Fruit fly (Drosophila melanogaster) whole organism, embryonic: ENCODE measurements around the gene twe.
A peak's percentile ranks its signal among the peaks of the same experiment; 100 is the strongest.

ENCODE experiments used
- CG10147 ChIP-seq: fragments of 200-800 bp; sonication (Bioruptor generic); optimal IDR thresholded peaks from 2 replicates; lab custom pipeline; 2019; ENCODE audit warnings: missing biosample characterization, mild to moderate bottlenecking, missing genetic modification characterization, moderate library complexity
- CG1024 ChIP-seq: fragments of 200-800 bp; sonication (Bioruptor generic); IDR thresholded peaks from 2 replicates; pipeline ENCODE4 v1.3.6; 2022; ENCODE audit warnings: missing biosample characterization, missing genetic modification characterization
- CG10267 ChIP-seq: fragments of 200-800 bp; sonication (Bioruptor generic); optimal IDR thresholded peaks from 2 replicates; lab custom pipeline; 2018; ENCODE audit warnings: missing biosample characterization, mild to moderate bottlenecking, missing genetic modification characterization, moderate library complexity
- CG10959 ChIP-seq: fragments of 200-800 bp; sonication (Bioruptor generic); IDR thresholded peaks from 2 replicates; pipeline ENCODE4 v1.3.6; 2022; ENCODE audit warnings: missing biosample characterization, missing genetic modification characterization
- CG11398 ChIP-seq: fragments of 200-800 bp; sonication (Bioruptor generic); optimal IDR thresholded peaks from 2 replicates; lab custom pipeline; 2016; ENCODE audit warnings: missing biosample characterization, missing genetic modification characterization
- CG12744 ChIP-seq: fragments of 200-800 bp; sonication (Bioruptor generic); optimal IDR thresholded peaks from 2 replicates; lab custom pipeline; 2016; ENCODE audit warnings: missing biosample characterization, missing genetic modification characterization
- CG16813 ChIP-seq: fragments of 200-800 bp; sonication (Bioruptor generic); IDR thresholded peaks from 3 replicates; pipeline ENCODE4 v1.3.6; 2022; ENCODE audit warnings: missing biosample characterization, missing genetic modification characterization; ENCODE audit not compliant: partially characterized antibody
- CG2120 ChIP-seq: fragments of 200-800 bp; sonication (Bioruptor generic); optimal IDR thresholded peaks from 3 replicates; lab custom pipeline; 2016; ENCODE audit warnings: missing biosample characterization, missing genetic modification characterization
- CG2129 ChIP-seq: fragments of 200-800 bp; sonication (Bioruptor generic); IDR thresholded peaks from 2 replicates; pipeline ENCODE4 v1.3.6; 2022; ENCODE audit warnings: missing biosample characterization, missing genetic modification characterization; ENCODE audit not compliant: partially characterized antibody
- CG33557 ChIP-seq: fragments of 200-800 bp; sonication (Bioruptor generic); optimal IDR thresholded peaks from 2 replicates; lab custom pipeline; 2019; ENCODE audit warnings: missing biosample characterization, mild to moderate bottlenecking, missing genetic modification characterization, moderate library complexity
- CG3838 ChIP-seq: fragments of 200-800 bp; sonication (Bioruptor generic); optimal IDR thresholded peaks from 3 replicates; lab custom pipeline; 2016; ENCODE audit warnings: missing biosample characterization, missing genetic modification characterization
- CG4328 ChIP-seq: fragments of 200-800 bp; sonication (Bioruptor generic); optimal IDR thresholded peaks from 3 replicates; lab custom pipeline; 2017; ENCODE audit warnings: missing biosample characterization, missing genetic modification reagents, missing genetic modification characterization
- CG4360 ChIP-seq: fragments of 200-800 bp; sonication (Bioruptor generic); IDR thresholded peaks from 2 replicates; pipeline ENCODE4 v1.3.6; 2022; ENCODE audit warnings: missing biosample characterization, missing genetic modification characterization
- CG4404 ChIP-seq: fragments of 200-800 bp; sonication (Bioruptor generic); IDR thresholded peaks from 2 replicates; pipeline ENCODE4 v1.3.6; 2022; ENCODE audit warnings: missing biosample characterization, missing genetic modification characterization
- CG4617 ChIP-seq: fragments of 200-800 bp; sonication (Bioruptor generic); optimal IDR thresholded peaks from 3 replicates; lab custom pipeline; 2016; ENCODE audit warnings: missing biosample characterization, missing genetic modification characterization, borderline replicate concordance
- CG6272 ChIP-seq: fragments of 200-800 bp; sonication (Bioruptor generic); IDR thresholded peaks from 2 replicates; pipeline ENCODE4 v1.3.6; 2022; ENCODE audit warnings: missing biosample characterization, missing genetic modification characterization
- Camta ChIP-seq: fragments of 200-800 bp; sonication (Bioruptor generic); optimal IDR thresholded peaks from 2 replicates; lab custom pipeline; 2016; ENCODE audit warnings: missing biosample characterization, missing genetic modification characterization
- Deaf1 ChIP-seq: fragments of 200-800 bp; optimal IDR thresholded peaks from 3 replicates; lab custom pipeline; 2019; ENCODE audit warnings: missing biosample characterization, mild to moderate bottlenecking, missing genetic modification characterization, moderate library complexity
- Dfd ChIP-seq, 2 experiments: fragments of >200 bp; optimal IDR thresholded peaks; 2 replicates each; lab custom pipeline; 2017; ENCODE audit warnings: missing biosample characterization in 2 of 2, missing genetic modification characterization in 2 of 2
- Eip74EF ChIP-seq, 2 experiments: fragments of 200-800 bp in 1 of 2; fragments of >200 bp in 1 of 2; sonication (Bioruptor generic) in 1 of 2; optimal IDR thresholded peaks; 2 replicates each; lab custom pipeline; 2017 to 2019; ENCODE audit warnings: missing biosample characterization in 2 of 2, missing genetic modification characterization in 2 of 2, mild to moderate bottlenecking in 1 of 2, moderate library complexity in 1 of 2
- Gug ChIP-seq: fragments of 200-800 bp; sonication (Bioruptor generic); IDR thresholded peaks from 4 replicates; pipeline ENCODE4 v1.3.6; 2022; ENCODE audit warnings: missing biosample characterization, missing genetic modification characterization
- HmgZ ChIP-seq: fragments of 200-800 bp; sonication (Bioruptor generic); optimal IDR thresholded peaks from 2 replicates; lab custom pipeline; 2018; ENCODE audit warnings: missing biosample characterization, mild to moderate bottlenecking, missing genetic modification characterization
- Max ChIP-seq: fragments of 200-800 bp; sonication (Bioruptor generic); optimal IDR thresholded peaks from 2 replicates; lab custom pipeline; 2016; ENCODE audit warnings: missing biosample characterization, mild to moderate bottlenecking, missing genetic modification characterization
- NC2β ChIP-seq: fragments of 200-800 bp; sonication (Bioruptor generic); optimal IDR thresholded peaks from 2 replicates; lab custom pipeline; 2016; ENCODE audit warnings: missing biosample characterization, missing genetic modification characterization
- Sin3A ChIP-seq: fragments of >200 bp; optimal IDR thresholded peaks from 2 replicates; lab custom pipeline; 2018
- Sox102F ChIP-seq: fragments of 200-800 bp; sonication (Bioruptor generic); optimal IDR thresholded peaks from 2 replicates; lab custom pipeline; 2018; ENCODE audit warnings: missing biosample characterization, mild to moderate bottlenecking, missing genetic modification characterization, moderate library complexity
- Sry-δ ChIP-seq: fragments of 200-800 bp; sonication (Bioruptor generic); optimal IDR thresholded peaks from 2 replicates; lab custom pipeline; 2016; ENCODE audit warnings: missing biosample characterization, missing genetic modification characterization
- Ssrp ChIP-seq: fragments of 200-800 bp; sonication (Bioruptor generic); optimal IDR thresholded peaks from 2 replicates; lab custom pipeline; 2018; ENCODE audit warnings: missing biosample characterization, mild to moderate bottlenecking, missing genetic modification characterization, moderate library complexity
- Trl ChIP-seq, 3 experiments: fragments of >200 bp in 2 of 3; fragments of 200-800 bp in 1 of 3; sonication (Bioruptor generic) in 1 of 3; optimal IDR thresholded peaks; 2 replicates in 1 of 3; 3 replicates in 2 of 3; lab custom pipeline; 2016 to 2017; ENCODE audit warnings: missing biosample characterization in 1 of 3, missing genetic modification characterization in 1 of 3
- abd-A ChIP-seq: fragments of 200-800 bp; sonication (Bioruptor generic); optimal IDR thresholded peaks from 3 replicates; lab custom pipeline; 2019; ENCODE audit warnings: missing biosample characterization, mild to moderate bottlenecking, missing genetic modification characterization, moderate library complexity
- al ChIP-seq: fragments of 200-800 bp; sonication (Bioruptor generic); IDR thresholded peaks from 2 replicates; pipeline ENCODE4 v1.3.6; 2022; ENCODE audit warnings: missing biosample characterization, missing genetic modification characterization
- bowl ChIP-seq: fragments of 200-800 bp; sonication (Bioruptor generic); IDR thresholded peaks from 2 replicates; pipeline ENCODE4 v1.3.6; 2022; ENCODE audit warnings: missing biosample characterization, missing genetic modification characterization
- btn ChIP-seq: fragments of 200-800 bp; sonication (Bioruptor generic); optimal IDR thresholded peaks from 2 replicates; lab custom pipeline; 2016; ENCODE audit warnings: missing biosample characterization, missing genetic modification characterization
- danr ChIP-seq: fragments of 200-800 bp; sonication (Bioruptor generic); IDR thresholded peaks from 2 replicates; pipeline ENCODE4 v1.3.6; 2022; ENCODE audit warnings: missing biosample characterization, missing genetic modification characterization
- ftz-f1 ChIP-seq: fragments of 200-800 bp; sonication (Bioruptor generic); optimal IDR thresholded peaks from 2 replicates; lab custom pipeline; 2016; ENCODE audit warnings: missing biosample characterization, missing genetic modification characterization
- kay ChIP-seq: fragments of 200-800 bp; sonication (Bioruptor generic); optimal IDR thresholded peaks from 2 replicates; lab custom pipeline; 2016; ENCODE audit warnings: missing biosample characterization, missing genetic modification characterization
- mirr ChIP-seq: fragments of 200-800 bp; sonication (Bioruptor generic); optimal IDR thresholded peaks from 3 replicates; lab custom pipeline; 2018; ENCODE audit warnings: missing biosample characterization, mild to moderate bottlenecking, missing genetic modification characterization
- pan ChIP-seq, 4 experiments: fragments of >200 bp in 3 of 4; fragments of 200-800 bp in 1 of 4; sonication (Bioruptor generic) in 1 of 4; optimal IDR thresholded peaks in 3 of 4; IDR thresholded peaks in 1 of 4; 2 replicates each; pipeline versions ENCODE4 v1.3.6 to Lab custom; 2017 to 2022; ENCODE audit warnings: missing biosample characterization in 2 of 4, missing genetic modification characterization in 2 of 4, mixed read lengths in 1 of 4
- ranshi ChIP-seq: fragments of 200-800 bp; sonication (Bioruptor generic); IDR thresholded peaks from 2 replicates; pipeline ENCODE4 v1.3.6; 2022; ENCODE audit warnings: missing biosample characterization, missing genetic modification characterization
- row ChIP-seq: fragments of 200-800 bp; sonication (Bioruptor generic); IDR thresholded peaks from 3 replicates; pipeline ENCODE4 v1.3.6; 2022; ENCODE audit warnings: missing biosample characterization, missing genetic modification characterization
- sd ChIP-seq: fragments of 200-800 bp; sonication (Bioruptor generic); optimal IDR thresholded peaks from 3 replicates; lab custom pipeline; 2018; ENCODE audit warnings: missing biosample characterization, mild to moderate bottlenecking, missing genetic modification characterization, moderate library complexity
- sens ChIP-seq: fragments of 200-800 bp; sonication (Bioruptor generic); peaks from one replicate; lab custom pipeline; 2016; ENCODE audit warnings: missing biosample characterization, missing genetic modification characterization
- shn ChIP-seq: fragments of 200-800 bp; sonication (Bioruptor generic); optimal IDR thresholded peaks from 3 replicates; lab custom pipeline; 2016; ENCODE audit warnings: missing biosample characterization, missing genetic modification characterization
- slou ChIP-seq: fragments of 200-800 bp; sonication (Bioruptor generic); optimal IDR thresholded peaks from 3 replicates; lab custom pipeline; 2016; ENCODE audit warnings: missing biosample characterization, missing genetic modification characterization
- tll ChIP-seq, 2 experiments: fragments of 200-800 bp in 1 of 2; fragments of >200 bp in 1 of 2; sonication (Bioruptor generic) in 1 of 2; optimal IDR thresholded peaks; 2 replicates each; lab custom pipeline; 2017 to 2019; ENCODE audit warnings: missing biosample characterization in 2 of 2, missing genetic modification characterization in 2 of 2, mild to moderate bottlenecking in 1 of 2, moderate library complexity in 1 of 2
- tna ChIP-seq: fragments of 200-800 bp; sonication (Bioruptor generic); IDR thresholded peaks from 2 replicates; pipeline ENCODE4 v1.3.6; 2022; ENCODE audit warnings: missing biosample characterization, missing genetic modification characterization; ENCODE audit not compliant: partially characterized antibody
- twi ChIP-seq: fragments of 200-800 bp; optimal IDR thresholded peaks from 2 replicates; lab custom pipeline; 2019; ENCODE audit warnings: missing biosample characterization, mild to moderate bottlenecking, missing genetic modification characterization, moderate library complexity
- yki ChIP-seq: fragments of >200 bp; optimal IDR thresholded peaks from 3 replicates; lab custom pipeline; 2018
- zen2 ChIP-seq: fragments of 200-800 bp; sonication (Bioruptor generic); IDR thresholded peaks from 3 replicates; pipeline ENCODE4 v1.3.6; 2022; ENCODE audit warnings: missing biosample characterization, missing genetic modification characterization; ENCODE audit not compliant: partially characterized antibody

Gene twe

DNA sequence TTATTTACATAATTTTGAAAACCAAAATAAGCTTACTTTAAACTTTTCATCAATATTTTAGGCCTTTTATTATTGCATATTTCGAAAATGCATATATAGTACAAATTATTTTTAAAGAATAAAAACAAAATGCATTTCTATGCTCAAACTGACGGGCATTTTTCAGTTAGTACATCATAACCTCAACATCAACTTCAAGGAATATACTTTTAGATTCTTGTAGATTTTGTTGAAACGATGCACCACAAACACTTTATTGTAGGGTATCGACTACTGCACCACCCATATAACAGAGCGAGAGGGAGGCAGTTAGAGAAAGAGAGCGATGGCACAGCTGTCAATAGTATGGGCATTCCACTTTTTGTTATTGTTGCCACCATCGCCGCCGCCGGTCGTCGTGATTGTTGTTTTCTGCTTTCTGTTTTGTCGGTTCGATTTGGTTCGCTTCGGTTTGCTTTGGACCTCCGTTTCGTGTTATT, 18.1 kb upstream of the twe start (continued):
- no peak for TF ChIP-seq pan (optimal IDR thresholded peaks at IDR 0.05; lab: Kevin White, UChicago)
- TF ChIP-seq pan (GFP tag; optimal IDR thresholded peaks at IDR 0.05 in 1 of 2, IDR thresholded peaks at IDR 0.05 in 1 of 2): peak in 1 of 2 experiments; percentile 78
- no peak for TF ChIP-seq yki (lab: Kevin White, UChicago)
- TF ChIP-seq btn: peak; percentile 67
- no peak for TF ChIP-seq CG16813 (GFP tag; lab: Robert Waterston, UW)
- no peak for TF ChIP-seq Sin3A
- TF ChIP-seq sd (tag; lab: Kevin White, UChicago): peak; percentile 73
- TF ChIP-seq CG1024 (GFP tag; lab: Robert Waterston, UW): peak; percentile 56; the same call in 1 of the 2 replicates
- TF ChIP-seq sens (GFP tag; lab: Kevin White, UChicago): peak; percentile 99
- peak; percentile 86 for TF ChIP-seq CG4617 (GFP tag; lab: Kevin White, UChicago)
- peak; percentile 61; the same call in 2 of the 4 replicates for TF ChIP-seq Gug (GFP tag; lab: Robert Waterston, UW)
- TF ChIP-seq CG2120 (GFP tag; lab: Kevin White, UChicago): peak; percentile 65
- TF ChIP-seq Deaf1: peak; percentile 65
- TF ChIP-seq ranshi (GFP tag; lab: Robert Waterston, UW): peak; percentile 69
- TF ChIP-seq CG6272 (GFP tag; lab: Robert Waterston, UW): peak; percentile 58; the same call in 1 of the 2 replicates
- TF ChIP-seq Trl (optimal IDR thresholded peaks at IDR 0.05; lab: Kevin White, UChicago): peak in 1 of 2 experiments; percentile 24
- TF ChIP-seq Trl (GFP tag; optimal IDR thresholded peaks at IDR 0.05; lab: Kevin White, UChicago): peak; percentile 87
- TF ChIP-seq Camta (GFP tag; lab: Kevin White, UChicago): peak; percentile 94
- peak; percentile 71 for TF ChIP-seq CG4360 (GFP tag; lab: Robert Waterston, UW)
- TF ChIP-seq tna (GFP tag; lab: Robert Waterston, UW): no peak
- peak; percentile 85 for TF ChIP-seq row
- peak; percentile 97 for TF ChIP-seq Sox102F (GFP tag; lab: Kevin White, UChicago)
- peak; percentile 95 for TF ChIP-seq Ssrp
- TF ChIP-seq shn: peak; percentile 87
- TF ChIP-seq slou (GFP tag; lab: Kevin White, UChicago): peak; percentile 80
- peak; percentile 33; the same call in 1 of the 2 replicates for TF ChIP-seq CG10959
- TF ChIP-seq CG10147 (GFP tag; lab: Kevin White, UChicago): peak; percentile 86
- peak; percentile 86 for TF ChIP-seq NC2β (GFP tag; lab: Kevin White, UChicago)
- TF ChIP-seq Max: peak; percentile 87
- peak; percentile 92 for TF ChIP-seq twi
- peak; percentile 29 for TF ChIP-seq Sry-δ (GFP tag; lab: Kevin White, UChicago)
- TF ChIP-seq CG12744 (GFP tag; lab: Kevin White, UChicago): peak; percentile 72
- TF ChIP-seq zen2: no peak
- TF ChIP-seq HmgZ (tag; lab: Kevin White, UChicago): peak; percentile 73
- TF ChIP-seq mirr (GFP tag; lab: Kevin White, UChicago): no peak
- no peak for TF ChIP-seq CG2129
- peak; percentile 89 for TF ChIP-seq CG10267 (tag; lab: Kevin White, UChicago)
- TF ChIP-seq danr (GFP tag; lab: Robert Waterston, UW): peak; percentile 78
- peak; percentile 47; the same call in 1 of the 2 replicates for TF ChIP-seq CG4404 (GFP tag; lab: Robert Waterston, UW)
- TF ChIP-seq kay (GFP tag; lab: Kevin White, UChicago): peak; percentile 85
- peak; percentile 76 for TF ChIP-seq CG3838 (GFP tag; lab: Kevin White, UChicago)
- TF ChIP-seq Dfd (GFP tag; optimal IDR thresholded peaks at IDR 0.05; lab: Kevin White, UChicago): no peak
- peak; percentile 77 for TF ChIP-seq CG4328
- no peak for TF ChIP-seq al (GFP tag; lab: Robert Waterston, UW)
- peak; percentile 56; the same call in 1 of the 2 replicates for TF ChIP-seq bowl (GFP tag; lab: Robert Waterston, UW)
- TF ChIP-seq tll (GFP tag; optimal IDR thresholded peaks at IDR 0.05; lab: Kevin White, UChicago): peak in 1 of 2 experiments; percentile 41
- peak in 1 of 2 experiments; percentile 95 for TF ChIP-seq Eip74EF (GFP tag; optimal IDR thresholded peaks at IDR 0.05; lab: Kevin White, UChicago)
- TF ChIP-seq ftz-f1: no peak
- peak; percentile 76 for TF ChIP-seq CG33557 (GFP tag; lab: Kevin White, UChicago)
- TF ChIP-seq abd-A (tag; lab: Kevin White, UChicago): peak; percentile 21
- peak; percentile 85 for TF ChIP-seq CG11398 (GFP tag; lab: Kevin White, UChicago)
